Fruit fly (Drosophila melanogaster): ENCODE results near the gene CG3505.

DNA sequence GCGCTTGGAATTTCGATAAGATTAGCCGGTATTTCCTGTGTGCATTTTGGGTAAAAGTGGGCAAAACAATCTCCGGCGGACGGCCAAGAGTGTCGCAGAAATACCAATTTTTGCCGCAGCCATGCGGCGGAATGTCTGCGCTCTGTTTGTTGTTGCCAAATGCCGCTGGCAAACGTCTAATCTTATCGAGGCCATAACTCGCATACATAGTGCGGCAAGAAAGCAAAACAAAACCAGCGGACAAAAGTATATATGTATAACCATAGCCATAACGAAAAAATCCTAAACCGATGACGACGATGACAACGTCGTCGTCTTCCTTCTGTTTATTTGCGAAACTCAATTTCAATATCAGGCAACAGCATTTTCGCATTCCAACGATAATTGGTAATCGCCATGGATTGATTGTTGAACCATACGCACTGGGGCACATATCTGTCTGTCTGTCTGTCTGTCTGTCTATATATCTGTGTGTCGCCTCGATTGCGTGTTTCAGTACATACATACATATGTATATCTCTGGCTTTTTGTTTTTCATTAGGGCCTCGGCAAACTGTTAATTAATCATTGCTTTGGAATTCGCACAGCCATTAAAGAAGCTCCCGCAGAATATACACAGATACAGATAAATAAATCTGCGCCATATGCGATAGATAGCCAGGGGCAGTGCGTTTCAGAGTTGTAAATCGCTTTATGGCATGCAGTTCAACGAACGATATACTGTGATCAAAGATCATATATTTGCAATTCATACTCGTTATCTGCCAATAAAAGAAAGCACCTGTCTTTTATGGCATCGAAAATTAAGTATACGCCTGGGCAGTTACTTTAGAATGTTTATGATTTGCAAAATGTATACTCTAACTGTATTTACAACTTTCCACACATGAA is 46.3 kb downstream of the CG3505 start:
- TF ChIP-seq CG11617 (GFP tag; optimal IDR thresholded peaks at IDR 0.05) = no peak
- TF ChIP-seq CG7045 (GFP tag; optimal IDR thresholded peaks at IDR 0.05) = no peak
- no peak for TF ChIP-seq Mnt (GFP tag; optimal IDR thresholded peaks at IDR 0.05)

Measured in whole organism, adult.